Fruit fly (Drosophila melanogaster) S2 (cell line): ENCODE results near the gene Sxl.

ENCODE experiments used
- CG8478 ChIP-seq: fragments of >200 bp; optimal IDR thresholded peaks from 2 replicates; lab custom pipeline; 2018
- CTCF ChIP-seq, 2 experiments: fragments of >200 bp; optimal IDR thresholded peaks; 2 replicates each; lab custom pipeline; 2018

The Sxl gene

dm6 chrX:7100689-7101088 is 2.8 kb upstream of the Sxl start:
- no peak for TF ChIP-seq CG8478 (lab: Kevin White, UChicago)
- no peak for TF ChIP-seq CTCF (optimal IDR thresholded peaks at IDR 0.05; lab: Kevin White, UChicago)

DNA sequence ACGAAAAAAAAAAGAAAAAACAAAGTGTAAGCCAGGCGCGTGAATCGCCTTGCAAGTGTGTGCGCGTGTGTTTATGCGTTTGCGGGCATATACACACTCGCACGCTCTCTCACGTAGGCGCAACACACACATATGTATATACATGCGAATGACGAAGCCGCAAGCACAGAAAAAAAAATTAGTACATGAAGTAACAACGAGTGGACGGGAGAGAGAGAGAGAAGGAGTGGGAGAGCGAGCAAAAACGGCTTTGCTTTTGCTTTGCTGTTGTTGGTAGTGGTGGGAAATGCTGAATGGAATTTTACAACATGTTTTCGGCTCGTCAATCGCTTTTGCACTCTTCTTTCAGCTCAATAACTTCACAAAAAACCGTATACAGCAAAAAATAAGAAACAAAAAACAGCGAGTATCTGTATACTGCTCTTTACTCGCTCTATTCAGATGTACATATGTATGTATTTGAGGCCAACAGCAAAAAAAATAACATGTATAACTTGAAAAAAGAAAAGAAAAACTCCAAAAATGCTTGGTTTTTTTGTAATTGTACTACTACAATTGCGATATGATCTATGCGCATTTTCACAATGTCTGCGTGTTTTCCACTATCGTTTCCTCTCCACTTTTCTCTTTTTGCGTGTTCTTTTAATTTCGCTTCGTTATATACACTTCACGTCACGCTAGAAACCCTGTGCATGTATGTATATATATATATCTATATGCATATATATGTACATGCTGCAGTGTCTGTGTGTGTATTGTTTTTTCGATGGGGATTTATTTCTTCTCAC is 588 bp downstream of the Sxl start:
- TF ChIP-seq CG8478 (lab: Kevin White, UChicago): no peak
- TF ChIP-seq CTCF (optimal IDR thresholded peaks at IDR 0.05; lab: Kevin White, UChicago): no peak

- no peak for TF ChIP-seq CTCF (optimal IDR thresholded peaks at IDR 0.05; lab: Kevin White, UChicago)
- TF ChIP-seq CG8478 (lab: Kevin White, UChicago): no peak
These were observed 1.3 kb downstream of the Sxl start for dm6 chrX:7096495-7096995.

dm6 chrX:7095912-7096494 is 1.9 kb downstream of the Sxl start:
- TF ChIP-seq CTCF (optimal IDR thresholded peaks at IDR 0.05; lab: Kevin White, UChicago) (no peak), CG8478 (lab: Kevin White, UChicago) (no peak)

DNA sequence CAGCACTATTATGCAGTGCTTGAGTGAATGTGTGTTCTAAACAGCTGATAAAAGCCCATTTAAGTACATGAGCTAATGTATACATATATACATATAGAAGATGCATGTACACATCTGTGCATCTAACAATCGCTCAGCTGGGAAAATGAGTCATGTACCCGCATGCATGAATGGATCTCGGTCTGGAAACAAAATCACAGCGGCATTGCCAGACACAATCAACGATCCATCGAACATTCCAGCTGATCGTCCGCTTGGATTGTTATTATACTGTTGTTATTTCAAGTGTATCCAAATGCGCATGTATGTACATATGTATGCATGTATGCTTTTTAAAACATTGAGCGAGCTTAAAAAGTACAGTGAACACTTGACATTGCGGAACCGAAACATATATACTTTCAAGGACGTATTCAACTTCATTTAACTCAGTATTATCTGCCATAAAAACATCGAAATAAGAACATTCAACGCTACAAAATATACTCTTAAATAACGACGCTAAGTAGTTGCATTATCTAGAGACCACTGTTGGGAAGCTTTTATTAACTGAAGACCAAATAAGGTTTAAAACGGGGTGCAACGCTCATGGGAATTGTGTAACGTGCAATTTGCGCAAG is 2.5 kb downstream of the Sxl start:
- TF ChIP-seq CTCF (optimal IDR thresholded peaks at IDR 0.05; lab: Kevin White, UChicago) (no peak), CG8478 (lab: Kevin White, UChicago) (no peak)

DNA sequence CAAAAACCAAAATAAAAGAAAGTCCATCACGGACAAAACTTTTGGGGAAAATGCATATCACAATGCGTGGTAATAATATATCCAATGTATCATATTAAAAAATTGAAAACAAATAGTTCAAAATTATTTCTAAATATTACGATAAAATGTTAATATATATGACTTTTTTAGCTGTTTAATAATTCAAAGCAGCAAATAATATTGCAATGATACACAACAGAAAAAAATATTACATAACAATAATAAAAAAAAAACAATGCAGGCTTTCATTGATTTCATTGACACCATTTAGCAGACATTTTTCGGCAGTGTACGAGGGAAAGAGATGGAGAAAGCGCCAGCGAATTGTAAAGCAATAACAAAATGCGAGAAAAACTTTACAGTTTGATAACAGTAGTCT is 3.0 kb downstream of the Sxl start:
- no peak for TF ChIP-seq CG8478 (lab: Kevin White, UChicago)
- no peak for TF ChIP-seq CTCF (optimal IDR thresholded peaks at IDR 0.05; lab: Kevin White, UChicago)

dm6 chrX:7094169-7094568 is 3.7 kb downstream of the Sxl start:
- no peak for TF ChIP-seq CTCF (optimal IDR thresholded peaks at IDR 0.05; lab: Kevin White, UChicago)
- TF ChIP-seq CG8478 (lab: Kevin White, UChicago): no peak

- TF ChIP-seq CTCF (optimal IDR thresholded peaks at IDR 0.05; lab: Kevin White, UChicago): no peak
- no peak for TF ChIP-seq CG8478 (lab: Kevin White, UChicago)
These were observed 5.9 kb downstream of the Sxl start for dm6 chrX:7091909-7092308.

dm6 chrX:7086539-7086938 is 11.3 kb downstream of the Sxl start:
- TF ChIP-seq CTCF (optimal IDR thresholded peaks at IDR 0.05; lab: Kevin White, UChicago): no peak
- TF ChIP-seq CG8478 (lab: Kevin White, UChicago): no peak

DNA sequence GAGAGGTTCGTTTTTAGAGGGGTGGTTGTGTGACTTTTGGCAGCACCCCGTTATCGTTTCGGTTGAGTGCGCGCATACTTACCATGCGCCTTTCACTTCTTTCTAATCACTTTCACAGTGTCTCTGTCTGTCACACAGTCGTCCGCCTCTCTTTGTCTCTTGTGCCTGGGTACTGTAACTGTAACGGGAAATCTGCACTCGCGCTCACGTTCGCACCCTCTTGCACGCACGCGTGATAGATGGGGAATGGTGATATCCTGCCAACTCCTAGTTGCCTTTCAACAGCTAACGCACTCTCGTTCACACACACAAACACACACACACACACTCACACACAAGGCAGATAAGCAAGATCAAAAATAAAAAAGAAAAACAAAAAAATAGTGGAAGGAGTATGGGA is 15.4 kb downstream of the Sxl start:
- TF ChIP-seq CTCF (optimal IDR thresholded peaks at IDR 0.05; lab: Kevin White, UChicago) (no peak), CG8478 (lab: Kevin White, UChicago) (no peak)

DNA sequence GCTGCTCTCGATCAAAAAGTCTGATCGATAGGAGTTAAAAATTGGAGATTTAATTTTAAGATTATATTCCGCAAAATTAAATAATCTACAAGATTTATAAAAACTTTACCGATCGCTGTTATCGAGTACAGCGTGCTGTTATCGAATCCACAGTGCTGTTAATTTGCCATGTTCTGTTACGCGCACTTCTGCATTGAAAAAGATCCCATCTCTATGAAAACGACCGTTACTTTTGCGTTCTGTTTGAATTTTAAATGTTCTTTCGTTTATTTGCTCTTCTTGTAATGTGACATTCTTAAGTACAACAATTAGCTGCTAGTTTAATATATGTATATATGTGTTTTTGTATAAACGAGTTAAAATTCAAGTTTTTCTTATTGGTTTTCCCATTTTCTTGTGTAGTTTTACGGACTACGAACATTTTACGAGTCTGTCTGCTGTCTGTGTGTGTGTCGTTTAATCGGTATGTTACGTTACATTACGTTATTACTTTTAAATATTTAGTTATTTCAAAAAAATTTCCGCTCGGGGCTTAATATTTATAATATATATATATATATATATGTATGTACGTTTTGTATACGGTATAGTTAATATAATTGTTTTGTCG is 23.4 kb downstream of the Sxl start:
- no peak for TF ChIP-seq CG8478 (lab: Kevin White, UChicago)
- no peak for TF ChIP-seq CTCF (optimal IDR thresholded peaks at IDR 0.05; lab: Kevin White, UChicago)

DNA sequence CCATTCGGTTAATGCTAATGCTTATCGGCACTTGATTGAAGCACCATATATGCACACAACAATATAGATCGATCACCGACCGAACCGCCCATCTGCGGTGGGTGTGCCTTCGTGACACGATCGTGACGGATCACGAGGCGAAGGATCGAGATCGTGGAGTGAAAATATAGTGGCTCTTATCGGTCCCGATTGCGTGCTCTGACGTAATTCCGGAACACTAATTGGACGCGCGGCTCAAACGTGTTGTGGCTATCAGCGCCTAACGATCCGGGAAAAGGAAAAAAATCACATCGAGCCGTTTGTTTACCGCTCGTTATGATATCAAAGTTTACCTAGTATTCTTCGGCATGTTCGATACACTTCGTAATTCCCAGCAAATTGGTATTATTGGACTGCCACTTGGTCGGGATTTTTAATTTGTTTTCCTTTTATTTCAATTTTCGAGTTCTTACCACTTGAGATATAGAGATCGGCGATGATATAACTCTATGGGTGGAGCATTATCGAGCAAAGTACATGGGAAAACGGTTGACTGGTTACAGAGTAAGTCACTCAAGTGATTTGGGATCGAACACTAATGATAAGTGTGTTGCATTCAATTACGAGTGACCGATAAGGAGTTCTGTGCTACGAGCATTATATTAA is 24.5 kb downstream of the Sxl start:
- no peak for TF ChIP-seq CTCF (optimal IDR thresholded peaks at IDR 0.05; lab: Kevin White, UChicago)
- TF ChIP-seq CG8478 (lab: Kevin White, UChicago): no peak

dm6 chrX:7069011-7069463 is 28.8 kb downstream of the Sxl start, which contains the start of gene CG4607:
CG4607 (plus strand) TSS chrX:7069413.
- TF ChIP-seq CG8478 (lab: Kevin White, UChicago) (no peak), CTCF (optimal IDR thresholded peaks at IDR 0.05; lab: Kevin White, UChicago) (no peak)

dm6 chrX:7068088-7068487 is 29.8 kb downstream of the Sxl start:
- TF ChIP-seq CG8478 (lab: Kevin White, UChicago): no peak
